Worm (Caenorhabditis elegans) whole organism, L4 larva: ENCODE data around the gene nhr-117.

Experiments
- R02D3.7 ChIP-seq: fragments of 150-350 bp; sonication (generic microtip); optimal IDR thresholded peaks from 3 replicates; lab custom pipeline; 2014; ENCODE audit warnings: missing biosample characterization, missing genetic modification characterization
- T26A8.4 ChIP-seq: fragments of 200-800 bp; sonication (Bioruptor generic); IDR thresholded peaks from 2 replicates; pipeline ENCODE4 v1.3.6; 2022; ENCODE audit warnings: missing genetic modification characterization, missing compliant biosample characterization
- Y5F2A.4 ChIP-seq: fragments of 200-800 bp; sonication (Bioruptor generic); optimal IDR thresholded peaks from 2 replicates; lab custom pipeline; 2018; ENCODE audit warnings: mild to moderate bottlenecking, missing genetic modification characterization, missing compliant biosample characterization
- Y75B8A.6 ChIP-seq: fragments of 200-800 bp; sonication (Bioruptor generic); IDR thresholded peaks from 2 replicates; pipeline ENCODE4 v1.3.6; 2022; ENCODE audit warnings: missing genetic modification reagents, missing genetic modification characterization, missing compliant biosample characterization
- aha-1 ChIP-seq: fragments of 150-350 bp; peaks from one replicate; lab custom pipeline; 2014; ENCODE audit warnings: missing biosample characterization, missing genetic modification characterization
- ceh-20 ChIP-seq: fragments of 200-800 bp; sonication (Bioruptor generic); IDR thresholded peaks from 2 replicates; pipeline ENCODE4 v1.3.6; 2022; ENCODE audit warnings: missing genetic modification reagents, missing genetic modification characterization, missing compliant biosample characterization
- ceh-82 ChIP-seq: sonication (generic microtip); optimal IDR thresholded peaks from 2 replicates; lab custom pipeline; 2017; ENCODE audit warnings: missing biosample characterization, missing genetic modification characterization
- ctbp-1 ChIP-seq: fragments of 200-800 bp; sonication (Bioruptor generic); IDR thresholded peaks from 2 replicates; pipeline ENCODE4 v1.3.6; 2022; ENCODE audit warnings: missing genetic modification reagents, missing genetic modification characterization, missing compliant biosample characterization
- daf-16 ChIP-seq, 3 experiments: sonication (generic microtip); optimal IDR thresholded peaks; 2 replicates each; lab custom pipeline; 2016 to 2017; ENCODE audit warnings: missing genetic modification characterization in 3 of 3, missing genetic modification reagents in 3 of 3, mild to moderate bottlenecking in 2 of 3, missing compliant biosample characterization in 2 of 3, missing biosample characterization in 1 of 3, moderate library complexity in 1 of 3
- dpl-1 ChIP-seq: fragments of 150-350 bp; optimal IDR thresholded peaks from 2 replicates; lab custom pipeline; 2014; ENCODE audit warnings: missing biosample characterization, missing genetic modification reagents, missing genetic modification characterization
- fos-1 ChIP-seq: fragments of 150-350 bp; optimal IDR thresholded peaks from 2 replicates; lab custom pipeline; 2014; ENCODE audit warnings: missing biosample characterization, missing genetic modification characterization
- hif-1 ChIP-seq, 2 experiments: sonication (generic microtip); optimal IDR thresholded peaks; 2 replicates each; lab custom pipeline; 2016 to 2017; ENCODE audit warnings: missing compliant biosample characterization in 2 of 2, missing genetic modification characterization in 2 of 2, missing genetic modification reagents in 2 of 2, missing genotype in 2 of 2, mild to moderate bottlenecking in 1 of 2
- hlh-11 ChIP-seq: fragments of 200-800 bp; sonication (Bioruptor generic); optimal IDR thresholded peaks from 2 replicates; lab custom pipeline; 2018; ENCODE audit warnings: mild to moderate bottlenecking, missing genetic modification characterization, missing compliant biosample characterization
- hlh-30 ChIP-seq: sonication (generic microtip); optimal IDR thresholded peaks from 2 replicates; lab custom pipeline; 2017; ENCODE audit warnings: antibody characterized with exemption, mild to moderate bottlenecking, missing genetic modification characterization, missing compliant biosample characterization; ENCODE audit not compliant: insufficient read depth
- hmg-1.1 ChIP-seq: fragments of 200-800 bp; sonication (Bioruptor generic); IDR thresholded peaks from 2 replicates; pipeline ENCODE4 v1.3.6; 2022; ENCODE audit warnings: missing genetic modification reagents, missing genetic modification characterization, missing compliant biosample characterization
- jun-1 ChIP-seq: fragments of 150-350 bp; optimal IDR thresholded peaks from 2 replicates; lab custom pipeline; 2014; ENCODE audit warnings: missing biosample characterization, missing genetic modification reagents, missing genetic modification characterization
- lim-7 ChIP-seq: fragments of 200-800 bp; sonication (Bioruptor generic); IDR thresholded peaks from 2 replicates; pipeline ENCODE4 v1.3.6; 2022; ENCODE audit warnings: missing genetic modification characterization, missing compliant biosample characterization
- lin-15B ChIP-seq: fragments of 150-350 bp; sonication (generic microtip); optimal IDR thresholded peaks from 3 replicates; lab custom pipeline; 2014; ENCODE audit warnings: missing biosample characterization, missing genetic modification characterization
- lin-29 ChIP-seq: fragments of 200-800 bp; sonication (Bioruptor generic); IDR thresholded peaks from 2 replicates; pipeline ENCODE4 v1.3.6; 2022; ENCODE audit warnings: missing genetic modification reagents, missing genetic modification characterization, missing compliant biosample characterization
- mdl-1 ChIP-seq, 2 experiments: fragments of 150-350 bp in 1 of 2; sonication (generic microtip) in 1 of 2; optimal IDR thresholded peaks; 2 replicates each; lab custom pipeline; 2014 to 2017; ENCODE audit warnings: missing biosample characterization in 2 of 2, missing genetic modification characterization in 2 of 2
- mep-1 ChIP-seq: fragments of 150-350 bp; sonication (generic microtip); optimal IDR thresholded peaks from 3 replicates; lab custom pipeline; 2014; ENCODE audit warnings: missing biosample characterization, missing genetic modification characterization
- mxl-2 ChIP-seq: fragments of 200-800 bp; sonication (Bioruptor generic); conservative IDR thresholded peaks from 2 replicates; pipeline ENCODE4 v1.3.6; 2022; ENCODE audit warnings: missing genetic modification reagents, missing genetic modification characterization, missing compliant biosample characterization
- nhr-10 ChIP-seq: fragments of 150-350 bp; optimal IDR thresholded peaks from 2 replicates; lab custom pipeline; 2014; ENCODE audit warnings: missing biosample characterization, missing genetic modification characterization
- nhr-102 ChIP-seq: sonication (generic microtip); optimal IDR thresholded peaks from 2 replicates; lab custom pipeline; 2016; ENCODE audit warnings: mild to moderate bottlenecking, missing genetic modification characterization, moderate library complexity, missing compliant biosample characterization
- nhr-111 ChIP-seq: fragments of 200-800 bp; sonication (Bioruptor generic); optimal IDR thresholded peaks from 2 replicates; lab custom pipeline; 2018; ENCODE audit warnings: mild to moderate bottlenecking, missing genetic modification characterization, missing compliant biosample characterization
- nhr-237 ChIP-seq: sonication (generic microtip); optimal IDR thresholded peaks from 2 replicates; lab custom pipeline; 2017; ENCODE audit warnings: missing biosample characterization, missing genetic modification characterization
- nhr-28 ChIP-seq: fragments of 150-350 bp; optimal IDR thresholded peaks from 2 replicates; lab custom pipeline; 2014; ENCODE audit warnings: missing biosample characterization, missing genetic modification characterization
- nhr-41 ChIP-seq: fragments of 200-800 bp; sonication (Bioruptor generic); IDR thresholded peaks from 2 replicates; pipeline ENCODE4 v1.3.6; 2022; ENCODE audit warnings: missing genetic modification reagents, missing genetic modification characterization, missing compliant biosample characterization
- nhr-42 ChIP-seq: fragments of 200-800 bp; sonication (Bioruptor generic); IDR thresholded peaks from 2 replicates; pipeline ENCODE4 v1.3.6; 2022; ENCODE audit warnings: missing genetic modification characterization, missing compliant biosample characterization
- nhr-48 ChIP-seq: sonication (generic microtip); optimal IDR thresholded peaks from 2 replicates; lab custom pipeline; 2016; ENCODE audit warnings: mild to moderate bottlenecking, missing genetic modification characterization, missing compliant biosample characterization
- nhr-6 ChIP-seq: fragments of 150-350 bp; optimal IDR thresholded peaks from 2 replicates; lab custom pipeline; 2014; ENCODE audit warnings: missing biosample characterization, missing genetic modification characterization
- nhr-77 ChIP-seq: fragments of 150-350 bp; optimal IDR thresholded peaks from 2 replicates; lab custom pipeline; 2014; ENCODE audit warnings: missing biosample characterization, missing genetic modification characterization
- saeg-2 ChIP-seq: fragments of 200-800 bp; sonication (Bioruptor generic); IDR thresholded peaks from 2 replicates; pipeline ENCODE4 v1.3.6; 2022; ENCODE audit warnings: missing genetic modification reagents, missing genetic modification characterization, missing compliant biosample characterization
- unc-130 ChIP-seq: sonication (generic microtip); optimal IDR thresholded peaks from 2 replicates; lab custom pipeline; 2016; ENCODE audit warnings: missing genetic modification reagents, missing genetic modification characterization, missing compliant biosample characterization
- unc-62 ChIP-seq, 3 experiments: fragments of 150-350 bp in 1 of 3; sonication (generic microtip); optimal IDR thresholded peaks in 2 of 3; peaks in 1 of 3; 1 replicate in 1 of 3; 2 replicates in 2 of 3; lab custom pipeline; 2014 to 2017; ENCODE audit warnings: missing biosample characterization in 3 of 3, missing genetic modification characterization in 3 of 3, missing genetic modification reagents in 3 of 3, missing genotype in 1 of 3
- zip-11 ChIP-seq: fragments of 200-800 bp; sonication (Bioruptor generic); IDR thresholded peaks from 2 replicates; pipeline ENCODE4 v1.3.6; 2022; ENCODE audit warnings: missing genetic modification characterization, missing compliant biosample characterization
- ztf-11 ChIP-seq: fragments of 150-350 bp; optimal IDR thresholded peaks from 2 replicates; lab custom pipeline; 2014; ENCODE audit warnings: missing biosample characterization, missing genetic modification characterization

The nhr-117 gene

ce11 chrV:1621494-1621893 is at the start of gene nhr-117:
Gene nhr-117, minus strand, starts transcription at chrV:1621520.
- TF ChIP-seq Y75B8A.6 (no peak), unc-62 (GFP tag; optimal IDR thresholded peaks at IDR 0.05 in 1 of 2; lab: Kevin White, UChicago) (no peak), unc-62 (tag; optimal IDR thresholded peaks at IDR 0.05; lab: Kevin White, UChicago) (no peak), hlh-11 (tag; lab: Kevin White, UChicago) (peak; percentile 29), daf-16 (GFP tag; optimal IDR thresholded peaks at IDR 0.05; lab: Kevin White, UChicago) (no peak), daf-16 (tag; optimal IDR thresholded peaks at IDR 0.05; lab: Kevin White, UChicago) (peak; percentile 83), hlh-30 (tag; lab: Kevin White, UChicago) (peak; percentile 48), nhr-77 (tag; lab: Kevin White, UChicago) (peak; percentile 25), T26A8.4 (GFP tag; lab: Robert Waterston, UW) (no peak)

ce11 chrV:1668216-1668615 is 46.9 kb upstream of the nhr-117 start, which contains the start of gene irld-42:
Gene irld-42, plus strand, starts transcription at chrV:1668516.
- no peak for TF ChIP-seq Y75B8A.6
- no peak for TF ChIP-seq ceh-20
- no peak for TF ChIP-seq unc-130
- no peak for TF ChIP-seq R02D3.7 (tag; lab: Kevin White, UChicago)
- no peak for TF ChIP-seq aha-1 (tag; lab: Kevin White, UChicago)

- TF ChIP-seq nhr-102 (tag; lab: Kevin White, UChicago) = no peak
- TF ChIP-seq, all 104 proteins: peak for 0
Observed at ce11 chrV:1666904-1667303, 45.6 kb upstream of the nhr-117 start, which contains the start of gene K04F1.8. Gene K04F1.8, plus strand, starts transcription at chrV:1667204.

ce11 chrV:1664921-1665320 is 43.6 kb upstream of the nhr-117 start, which contains the start of gene K04F1.9:
Gene K04F1.9, plus strand, starts transcription at chrV:1665221.
- TF ChIP-seq ztf-11 (tag; lab: Kevin White, UChicago) (no peak), nhr-77 (tag; lab: Kevin White, UChicago) (no peak), ceh-82 (no peak), jun-1 (tag; lab: Kevin White, UChicago) (no peak), mdl-1 (tag; optimal IDR thresholded peaks at IDR 0.05; lab: Kevin White, UChicago) (no peak), R02D3.7 (tag; lab: Kevin White, UChicago) (no peak), nhr-28 (tag; lab: Kevin White, UChicago) (no peak), nhr-111 (GFP tag; lab: Kevin White, UChicago) (no peak), Y5F2A.4 (no peak), lin-29 (no peak)

ce11 chrV:1662270-1662669 is 41.0 kb upstream of the nhr-117 start, which contains the start of gene irld-40:
Gene irld-40, plus strand, starts transcription at chrV:1662570.
- TF ChIP-seq zip-11 (GFP tag; lab: Robert Waterston, UW) (no peak), hmg-1.1 (no peak)

- TF ChIP-seq lin-29 = no peak
- TF ChIP-seq hif-1 (tag; optimal IDR thresholded peaks at IDR 0.05; lab: Kevin White, UChicago) = no peak
- no peak for TF ChIP-seq nhr-6 (tag; lab: Kevin White, UChicago)
- no peak for TF ChIP-seq lin-15B (tag; lab: Kevin White, UChicago)
- TF ChIP-seq mep-1 = no peak
- no peak for TF ChIP-seq dpl-1
- TF ChIP-seq lim-7 (GFP tag; lab: Robert Waterston, UW) = no peak
- no peak for TF ChIP-seq nhr-42 (GFP tag; lab: Robert Waterston, UW)
- no peak for TF ChIP-seq saeg-2 (GFP tag; lab: Robert Waterston, UW)
- TF ChIP-seq zip-11 (GFP tag; lab: Robert Waterston, UW) = no peak
- no peak for TF ChIP-seq ctbp-1 (GFP tag; lab: Robert Waterston, UW)
- no peak for TF ChIP-seq nhr-41
- TF ChIP-seq mxl-2 = no peak
- TF ChIP-seq nhr-237 (tag; lab: Kevin White, UChicago) = no peak
- TF ChIP-seq nhr-48 (tag; lab: Kevin White, UChicago) = no peak
- TF ChIP-seq fos-1 (tag; lab: Kevin White, UChicago) = no peak
- no peak for TF ChIP-seq nhr-10 (tag; lab: Kevin White, UChicago)
Observed at ce11 chrV:1654845-1655244, 33.5 kb upstream of the nhr-117 start, which contains the start of gene irld-11. Gene irld-11, plus strand, starts transcription at chrV:1655145.
